Worm (Caenorhabditis elegans) whole organism, young adult: Measurements from ENCODE around the gene F58D12.3.

Experiments
- Y53F4B.3 ChIP-seq: fragments of 200-800 bp; sonication (Bioruptor generic); IDR thresholded peaks from 2 replicates; pipeline ENCODE4 v1.3.6; 2022; ENCODE audit warnings: missing genetic modification reagents, missing genetic modification characterization, missing compliant biosample characterization
- Y79H2A.3 ChIP-seq: fragments of 200-800 bp; sonication (Bioruptor generic); conservative IDR thresholded peaks from 2 replicates; pipeline ENCODE4 v1.3.6; 2022; ENCODE audit warnings: missing genetic modification reagents, missing genetic modification characterization, missing compliant biosample characterization
- atf-7 ChIP-seq: sonication (generic microtip); optimal IDR thresholded peaks from 2 replicates; lab custom pipeline; 2017; ENCODE audit warnings: mild to moderate bottlenecking, missing genetic modification characterization, missing compliant biosample characterization
- unc-62 ChIP-seq: fragments of 150-350 bp; optimal IDR thresholded peaks from 2 replicates; lab custom pipeline; 2014; ENCODE audit warnings: missing biosample characterization, missing genetic modification reagents, missing genetic modification characterization

DNA sequence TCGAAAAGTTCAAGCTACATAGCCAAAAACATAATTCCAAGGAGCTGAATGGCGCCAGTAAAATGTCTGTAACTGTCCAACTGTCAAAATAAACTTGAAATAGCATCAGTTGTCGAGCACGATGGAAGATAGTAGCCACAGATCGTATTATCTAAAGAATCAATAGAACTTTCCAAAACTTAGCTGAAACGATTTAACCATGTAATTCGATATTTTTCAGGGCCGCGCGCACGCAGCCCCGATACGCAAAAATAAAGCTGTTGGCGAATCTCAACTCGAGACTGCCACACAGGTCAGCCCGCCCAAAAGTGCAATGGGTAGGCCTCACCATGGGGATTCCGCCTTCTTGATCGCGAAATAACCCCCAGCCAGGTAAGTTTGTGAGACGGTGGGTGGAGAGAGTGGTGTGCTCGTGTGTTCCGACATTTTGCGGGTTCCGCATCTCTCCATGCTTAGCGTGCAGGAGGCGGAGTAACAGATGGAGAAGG is 29.3 kb upstream of the F58D12.3 start:
- TF ChIP-seq unc-62 (GFP tag; lab: Kevin White, UChicago) (no peak), atf-7 (tag; lab: Kevin White, UChicago) (peak; percentile 26), Y53F4B.3 (GFP tag; lab: Robert Waterston, UW) (peak; percentile 57), Y79H2A.3 (GFP tag; lab: Robert Waterston, UW) (no peak)
